Fruit fly (Drosophila melanogaster) whole organism, embryonic: ENCODE measurements around the gene Arl8.
A peak's percentile ranks its signal among the peaks of the same experiment; 100 is the strongest.

ENCODE experiments used
- BEAF-32 ChIP-seq: fragments of 200-800 bp; sonication (Bioruptor generic); optimal IDR thresholded peaks from 3 replicates; lab custom pipeline; 2017; ENCODE audit warnings: missing biosample characterization, missing genetic modification characterization, mild to moderate bottlenecking, moderate library complexity, missing genetic modification reagents
- CG10267 ChIP-seq: fragments of 200-800 bp; sonication (Bioruptor generic); optimal IDR thresholded peaks from 2 replicates; lab custom pipeline; 2018; ENCODE audit warnings: missing biosample characterization, mild to moderate bottlenecking, missing genetic modification characterization, moderate library complexity
- CG11247 ChIP-seq: fragments of 200-800 bp; sonication (Bioruptor generic); IDR thresholded peaks from 2 replicates; pipeline ENCODE4 v1.3.6; 2022; ENCODE audit warnings: missing biosample characterization, missing genetic modification characterization
- CG16815 ChIP-seq: fragments of 200-800 bp; sonication (Bioruptor generic); optimal IDR thresholded peaks from 3 replicates; lab custom pipeline; 2017; ENCODE audit warnings: missing biosample characterization, mild to moderate bottlenecking, missing genetic modification characterization
- CG17328 ChIP-seq: fragments of 200-800 bp; sonication (Bioruptor generic); IDR thresholded peaks from 2 replicates; pipeline ENCODE4 v1.3.6; 2022; ENCODE audit warnings: missing biosample characterization, missing genetic modification characterization
- CG18764 ChIP-seq: fragments of 200-800 bp; sonication (Bioruptor generic); optimal IDR thresholded peaks from 3 replicates; lab custom pipeline; 2016; ENCODE audit warnings: missing biosample characterization, missing genetic modification characterization
- CG32767 ChIP-seq: fragments of 200-800 bp; sonication (Bioruptor generic); IDR thresholded peaks from 2 replicates; pipeline ENCODE4 v1.3.6; 2022; ENCODE audit warnings: missing biosample characterization, missing genetic modification characterization
- CG4404 ChIP-seq: fragments of 200-800 bp; sonication (Bioruptor generic); IDR thresholded peaks from 2 replicates; pipeline ENCODE4 v1.3.6; 2022; ENCODE audit warnings: missing biosample characterization, missing genetic modification characterization
- CG6175 ChIP-seq: fragments of 200-800 bp; sonication (Bioruptor generic); IDR thresholded peaks from 3 replicates; pipeline ENCODE4 v1.3.6; 2022; ENCODE audit warnings: missing biosample characterization, missing genetic modification characterization
- CG6813 ChIP-seq: fragments of 200-800 bp; sonication (Bioruptor generic); optimal IDR thresholded peaks from 2 replicates; lab custom pipeline; 2017; ENCODE audit warnings: missing biosample characterization, missing genetic modification characterization, mild to moderate bottlenecking, moderate library complexity, missing genetic modification reagents
- CrebB ChIP-seq: fragments of 200-800 bp; sonication (Bioruptor generic); optimal IDR thresholded peaks from 3 replicates; lab custom pipeline; 2018; ENCODE audit warnings: missing biosample characterization, mild to moderate bottlenecking, missing genetic modification characterization
- D19A ChIP-seq: fragments of 200-800 bp; optimal IDR thresholded peaks from 3 replicates; lab custom pipeline; 2019; ENCODE audit warnings: missing biosample characterization, mild to moderate bottlenecking, missing genetic modification characterization, moderate library complexity
- Dek ChIP-seq: fragments of 200-800 bp; sonication (Bioruptor generic); optimal IDR thresholded peaks from 3 replicates; lab custom pipeline; 2019; ENCODE audit warnings: missing biosample characterization, mild to moderate bottlenecking, missing genetic modification characterization, moderate library complexity
- Dll ChIP-seq: fragments of 200-800 bp; sonication (Bioruptor generic); IDR thresholded peaks from 4 replicates; pipeline ENCODE4 v1.3.6; 2022; ENCODE audit warnings: missing biosample characterization, missing genetic modification characterization; ENCODE audit not compliant: partially characterized antibody
- Elba2 ChIP-seq: fragments of 200-800 bp; sonication (Bioruptor generic); optimal IDR thresholded peaks from 3 replicates; lab custom pipeline; 2016; ENCODE audit warnings: missing biosample characterization, missing genetic modification characterization
- Ets97D ChIP-seq: fragments of 200-800 bp; sonication (Bioruptor generic); optimal IDR thresholded peaks from 3 replicates; lab custom pipeline; 2016; ENCODE audit warnings: missing biosample characterization, missing genetic modification characterization
- Fer1 ChIP-seq: fragments of 200-800 bp; sonication (Bioruptor generic); optimal IDR thresholded peaks from 2 replicates; lab custom pipeline; 2017; ENCODE audit warnings: missing biosample characterization, mild to moderate bottlenecking, missing genetic modification characterization
- Fer2 ChIP-seq: fragments of 200-800 bp; sonication (Bioruptor generic); optimal IDR thresholded peaks from 2 replicates; lab custom pipeline; 2018; ENCODE audit warnings: missing biosample characterization, mild to moderate bottlenecking, missing genetic modification characterization, moderate library complexity
- Gsc ChIP-seq: fragments of 200-800 bp; sonication (Bioruptor generic); IDR thresholded peaks from 2 replicates; pipeline ENCODE4 v1.3.6; 2022; ENCODE audit warnings: missing biosample characterization, missing genetic modification characterization
- H2.0 ChIP-seq: fragments of 200-800 bp; sonication (Bioruptor generic); IDR thresholded peaks from 2 replicates; pipeline ENCODE4 v1.3.6; 2022; ENCODE audit warnings: missing biosample characterization, missing genetic modification characterization
- HHEX ChIP-seq: fragments of 200-800 bp; sonication (Bioruptor generic); optimal IDR thresholded peaks from 3 replicates; lab custom pipeline; 2017; ENCODE audit warnings: missing biosample characterization, mild to moderate bottlenecking, missing genetic modification characterization, missing genetic modification reagents
- Lim3 ChIP-seq: fragments of 200-800 bp; sonication (Bioruptor generic); IDR thresholded peaks from 2 replicates; pipeline ENCODE4 v1.3.6; 2022; ENCODE audit warnings: missing biosample characterization, missing genetic modification characterization
- Sox100B ChIP-seq: fragments of 200-800 bp; sonication (Bioruptor generic); optimal IDR thresholded peaks from 3 replicates; lab custom pipeline; 2018; ENCODE audit warnings: missing biosample characterization, mild to moderate bottlenecking, missing genetic modification characterization
- Spps ChIP-seq: fragments of 200-800 bp; sonication (Bioruptor generic); optimal IDR thresholded peaks from 2 replicates; lab custom pipeline; 2018; ENCODE audit warnings: missing biosample characterization, mild to moderate bottlenecking, missing genetic modification characterization
- Stat92E ChIP-seq, 3 experiments: fragments of >200 bp in 2 of 3; fragments of 200-800 bp in 1 of 3; sonication (Bioruptor generic) in 1 of 3; optimal IDR thresholded peaks; 2 replicates each; lab custom pipeline; 2017 to 2019; ENCODE audit warnings: missing biosample characterization in 3 of 3, missing genetic modification characterization in 3 of 3, mild to moderate bottlenecking in 1 of 3, moderate library complexity in 1 of 3
- Taf1 ChIP-seq: fragments of 200-800 bp; sonication (Bioruptor generic); IDR thresholded peaks from 2 replicates; pipeline ENCODE4 v1.3.6; 2022; ENCODE audit warnings: missing biosample characterization, missing genetic modification characterization
- ash1 ChIP-seq: fragments of 200-800 bp; sonication (Bioruptor generic); optimal IDR thresholded peaks from 2 replicates; lab custom pipeline; 2018; ENCODE audit warnings: missing biosample characterization, mild to moderate bottlenecking, missing genetic modification characterization
- exex ChIP-seq: fragments of 200-800 bp; sonication (Bioruptor generic); optimal IDR thresholded peaks from 4 replicates; lab custom pipeline; 2018; ENCODE audit warnings: missing biosample characterization, mild to moderate bottlenecking, missing genetic modification characterization, moderate library complexity
- fd3F ChIP-seq: fragments of 200-800 bp; sonication (Bioruptor generic); optimal IDR thresholded peaks from 2 replicates; lab custom pipeline; 2018; ENCODE audit warnings: missing biosample characterization, mild to moderate bottlenecking, missing genetic modification characterization, moderate library complexity
- grn ChIP-seq: fragments of 200-800 bp; sonication (Bioruptor generic); optimal IDR thresholded peaks from 3 replicates; lab custom pipeline; 2017; ENCODE audit warnings: missing biosample characterization, missing genetic modification characterization
- jumu ChIP-seq: fragments of 200-800 bp; sonication (Bioruptor generic); optimal IDR thresholded peaks from 3 replicates; lab custom pipeline; 2016; ENCODE audit warnings: missing biosample characterization, missing genetic modification characterization
- kay ChIP-seq: fragments of 200-800 bp; sonication (Bioruptor generic); optimal IDR thresholded peaks from 2 replicates; lab custom pipeline; 2016; ENCODE audit warnings: missing biosample characterization, missing genetic modification characterization
- lab ChIP-seq: fragments of 200-800 bp; sonication (Bioruptor generic); optimal IDR thresholded peaks from 3 replicates; lab custom pipeline; 2017; ENCODE audit warnings: missing biosample characterization, missing genetic modification characterization, mild to moderate bottlenecking, moderate library complexity, missing genetic modification reagents
- lov ChIP-seq, 2 experiments: fragments of 200-800 bp in 1 of 2; fragments of >200 bp in 1 of 2; sonication (Bioruptor generic) in 1 of 2; IDR thresholded peaks in 1 of 2; optimal IDR thresholded peaks in 1 of 2; 2 replicates in 1 of 2; 3 replicates in 1 of 2; pipeline versions ENCODE4 v1.3.6 to Lab custom; 2017 to 2022; ENCODE audit warnings: missing biosample characterization in 1 of 2, missing genetic modification characterization in 1 of 2
- nerfin-1 ChIP-seq: fragments of 200-800 bp; sonication (Bioruptor generic); optimal IDR thresholded peaks from 3 replicates; lab custom pipeline; 2019; ENCODE audit warnings: missing biosample characterization, mild to moderate bottlenecking, missing genetic modification characterization, moderate library complexity
- oc ChIP-seq: fragments of 200-800 bp; sonication (Bioruptor generic); optimal IDR thresholded peaks from 2 replicates; lab custom pipeline; 2018; ENCODE audit warnings: missing biosample characterization, mild to moderate bottlenecking, missing genetic modification characterization, moderate library complexity
- odd ChIP-seq: fragments of 200-800 bp; sonication (Bioruptor generic); optimal IDR thresholded peaks from 2 replicates; lab custom pipeline; 2017; ENCODE audit warnings: missing biosample characterization, mild to moderate bottlenecking, missing genetic modification characterization
- pho ChIP-seq: fragments of 200-800 bp; sonication (Bioruptor generic); optimal IDR thresholded peaks from 2 replicates; lab custom pipeline; 2016; ENCODE audit warnings: missing biosample characterization, missing genetic modification characterization
- phol ChIP-seq: fragments of 200-800 bp; sonication (Bioruptor generic); optimal IDR thresholded peaks from 3 replicates; lab custom pipeline; 2018; ENCODE audit warnings: missing biosample characterization, mild to moderate bottlenecking, missing genetic modification characterization, moderate library complexity
- row ChIP-seq: fragments of 200-800 bp; sonication (Bioruptor generic); IDR thresholded peaks from 3 replicates; pipeline ENCODE4 v1.3.6; 2022; ENCODE audit warnings: missing biosample characterization, missing genetic modification characterization
- sim ChIP-seq: fragments of 200-800 bp; sonication (Bioruptor generic); IDR thresholded peaks from 2 replicates; pipeline ENCODE4 v1.3.6; 2022; ENCODE audit warnings: missing biosample characterization, missing genetic modification characterization
- slbo ChIP-seq: fragments of 200-800 bp; sonication (Bioruptor generic); IDR thresholded peaks from 2 replicates; pipeline ENCODE4 v1.3.6; 2022; ENCODE audit warnings: missing biosample characterization, missing genetic modification characterization

Arl8 gene

dm6 chr3R:8140628-8141372, 14.4 kb downstream of the Arl8 start (continued):
- TF ChIP-seq Lim3 (GFP tag; lab: Robert Waterston, UW): no peak
- no peak for TF ChIP-seq lov (optimal IDR thresholded peaks at IDR 0.05; lab: Kevin White, UChicago)
- TF ChIP-seq lov (GFP tag; IDR thresholded peaks at IDR 0.05; lab: Robert Waterston, UW): no peak
- TF ChIP-seq H2.0 (GFP tag; lab: Robert Waterston, UW): no peak
- no peak for TF ChIP-seq CG18764 (GFP tag; lab: Kevin White, UChicago)
- no peak for TF ChIP-seq jumu (GFP tag; lab: Kevin White, UChicago)
- no peak for TF ChIP-seq CG10267
- no peak for TF ChIP-seq Gsc (GFP tag; lab: Robert Waterston, UW)
- no peak for TF ChIP-seq CG32767 (GFP tag; lab: Robert Waterston, UW)
- TF ChIP-seq phol (tag; lab: Kevin White, UChicago): no peak
- TF ChIP-seq odd (GFP tag; lab: Kevin White, UChicago): no peak
- no peak for TF ChIP-seq ash1 (GFP tag; lab: Kevin White, UChicago)
- TF ChIP-seq exex (tag; lab: Kevin White, UChicago): peak; percentile 63
- TF ChIP-seq D19A: no peak
- peak; percentile 50; the same call in 3 of the 4 replicates for TF ChIP-seq Dll
- no peak for TF ChIP-seq CG6175 (GFP tag; lab: Robert Waterston, UW)
- no peak for TF ChIP-seq lab
- no peak for TF ChIP-seq CrebB
- TF ChIP-seq CG6813 (GFP tag; lab: Kevin White, UChicago): no peak
- TF ChIP-seq Fer1 (GFP tag; lab: Kevin White, UChicago): no peak
- no peak for TF ChIP-seq Ets97D (GFP tag; lab: Kevin White, UChicago)
- no peak for TF ChIP-seq Taf1
- no peak for TF ChIP-seq CG16815 (GFP tag; lab: Kevin White, UChicago)
- TF ChIP-seq CG4404 (GFP tag; lab: Robert Waterston, UW): no peak
- TF ChIP-seq Sox100B: no peak
- no peak for TF ChIP-seq CG17328
- TF ChIP-seq CG11247 (GFP tag; lab: Robert Waterston, UW): no peak
- no peak for TF ChIP-seq Dek (tag; lab: Kevin White, UChicago)
- no peak for TF ChIP-seq HHEX (GFP tag; lab: Kevin White, UChicago)
- TF ChIP-seq grn (GFP tag; lab: Kevin White, UChicago): peak; percentile 15
- TF ChIP-seq Fer2: no peak
- TF ChIP-seq kay (GFP tag; lab: Kevin White, UChicago): no peak
- no peak for TF ChIP-seq fd3F
- no peak for TF ChIP-seq Stat92E (GFP tag; optimal IDR thresholded peaks at IDR 0.05; lab: Kevin White, UChicago)
- no peak for TF ChIP-seq Spps (tag; lab: Kevin White, UChicago)
- no peak for TF ChIP-seq sim (GFP tag; lab: Robert Waterston, UW)
- no peak for TF ChIP-seq row (GFP tag; lab: Robert Waterston, UW)
- no peak for TF ChIP-seq BEAF-32 (GFP tag; lab: Kevin White, UChicago)
- peak; percentile 13 for TF ChIP-seq oc (tag; lab: Kevin White, UChicago)
- no peak for TF ChIP-seq slbo (GFP tag; lab: Robert Waterston, UW)
- no peak for TF ChIP-seq Elba2 (GFP tag; lab: Kevin White, UChicago)
- no peak for TF ChIP-seq pho (GFP tag; lab: Kevin White, UChicago)
- TF ChIP-seq nerfin-1: no peak
